Worm (Caenorhabditis elegans) whole organism, early embryonic: ENCODE results near the gene fbxb-21.
"Not testable (repeated sequence)": the region's sequence is repeated elsewhere in the genome, so short reads cannot be mapped to it uniquely, and the experiment has no call there.

Source experiments
- B0310.2 ChIP-seq: sonication (generic microtip); optimal IDR thresholded peaks from 2 replicates; lab custom pipeline; 2016; ENCODE audit warnings: mild to moderate bottlenecking, missing genetic modification characterization, missing compliant biosample characterization
- F13C5.2 ChIP-seq: sonication (generic microtip); optimal IDR thresholded peaks from 2 replicates; lab custom pipeline; 2017; ENCODE audit warnings: mild to moderate bottlenecking, missing genetic modification characterization, inconsistent platforms, missing compliant biosample characterization
- aly-1 ChIP-seq: sonication (generic microtip); optimal IDR thresholded peaks from 2 replicates; lab custom pipeline; 2016; ENCODE audit warnings: missing genetic modification characterization, missing compliant biosample characterization
- ama-1 ChIP-seq: fragments of 150-350 bp; optimal IDR thresholded peaks from 2 replicates; lab custom pipeline; 2014
- ceh-13 ChIP-seq: fragments of 200-800 bp; sonication (Bioruptor generic); optimal IDR thresholded peaks from 2 replicates; lab custom pipeline; 2018; ENCODE audit warnings: mild to moderate bottlenecking, missing genetic modification characterization, missing compliant biosample characterization
- ceh-36 ChIP-seq: sonication (generic microtip); optimal IDR thresholded peaks from 2 replicates; lab custom pipeline; 2016; ENCODE audit warnings: missing genetic modification characterization, inconsistent platforms, missing compliant biosample characterization
- ets-7 ChIP-seq: sonication (generic microtip); optimal IDR thresholded peaks from 2 replicates; lab custom pipeline; 2016; ENCODE audit warnings: missing genotype, missing genetic modification characterization, missing compliant biosample characterization
- flt-1 ChIP-seq: fragments of 200-800 bp; sonication (Bioruptor generic); IDR thresholded peaks from 2 replicates; pipeline ENCODE4 v1.3.6; 2022; ENCODE audit warnings: missing genetic modification characterization, missing compliant biosample characterization
- hmbx-1 ChIP-seq: sonication (generic microtip); optimal IDR thresholded peaks from 2 replicates; lab custom pipeline; 2016; ENCODE audit warnings: mild to moderate bottlenecking, missing genetic modification characterization, missing compliant biosample characterization
- hmg-4 ChIP-seq: fragments of 200-800 bp; sonication (Bioruptor generic); optimal IDR thresholded peaks from 2 replicates; lab custom pipeline; 2018; ENCODE audit warnings: mild to moderate bottlenecking, missing genetic modification characterization, missing compliant biosample characterization
- hnd-1 ChIP-seq: sonication (generic microtip); optimal IDR thresholded peaks from 2 replicates; lab custom pipeline; 2016; ENCODE audit warnings: missing genetic modification characterization, missing compliant biosample characterization
- pes-1 ChIP-seq: fragments of 200-800 bp; sonication (Bioruptor generic); IDR thresholded peaks from 2 replicates; pipeline ENCODE4 v1.3.6; 2022; ENCODE audit warnings: missing genetic modification reagents, missing genetic modification characterization, missing compliant biosample characterization
- scrt-1 ChIP-seq: fragments of 200-800 bp; sonication (Bioruptor generic); IDR thresholded peaks from 2 replicates; pipeline ENCODE4 v1.3.6; 2022; ENCODE audit warnings: missing genetic modification characterization, missing compliant biosample characterization
- sea-1 ChIP-seq: fragments of 200-800 bp; sonication (Bioruptor generic); conservative IDR thresholded peaks from 2 replicates; pipeline ENCODE4 v1.3.6; 2022; ENCODE audit warnings: missing genetic modification characterization, missing compliant biosample characterization
- tbx-11 ChIP-seq: fragments of 200-800 bp; sonication (Bioruptor generic); IDR thresholded peaks from 2 replicates; pipeline ENCODE4 v1.3.6; 2022; ENCODE audit warnings: missing genetic modification characterization, missing compliant biosample characterization
- tbx-37 ChIP-seq: fragments of 200-800 bp; sonication (Bioruptor generic); conservative IDR thresholded peaks from 2 replicates; pipeline ENCODE4 v1.3.6; 2022; ENCODE audit warnings: missing genetic modification reagents, missing genetic modification characterization, missing compliant biosample characterization
- tra-4 ChIP-seq: sonication (generic microtip); optimal IDR thresholded peaks from 2 replicates; lab custom pipeline; 2017; ENCODE audit warnings: missing genetic modification characterization, missing compliant biosample characterization

Gene fbxb-21

DNA sequence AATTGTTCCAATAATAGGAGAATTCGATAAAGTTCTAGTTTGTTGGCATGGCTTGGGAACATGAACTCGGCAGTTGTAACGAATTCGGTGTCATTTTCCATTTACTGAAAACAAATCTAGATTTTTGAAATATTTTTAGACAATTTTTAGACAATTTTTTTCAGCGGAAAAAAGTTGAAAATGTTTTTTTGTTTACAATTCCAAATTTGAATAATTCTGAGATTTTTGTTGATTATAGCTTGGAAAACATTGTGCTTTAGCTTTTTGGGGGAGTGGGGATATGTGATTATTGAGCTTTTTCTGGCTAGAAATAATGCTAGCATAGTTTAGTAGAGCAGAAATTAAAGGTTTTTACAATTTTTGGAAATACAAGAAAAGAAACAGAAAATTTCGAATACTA is 20.2 kb upstream of the fbxb-21 start, which contains the start of gene srw-97:
srw-97 (minus strand) TSS at position 101 of the 400 bp plus-strand sequence.
- TF ChIP-seq aly-1 (tag; lab: Kevin White, UChicago), result no peak
- no peak for TF ChIP-seq flt-1 (GFP tag; lab: Robert Waterston, UW)
- TF ChIP-seq tbx-11 (GFP tag; lab: Robert Waterston, UW), result no peak
- TF ChIP-seq sea-1 (GFP tag; lab: Robert Waterston, UW), result no peak
- TF ChIP-seq hnd-1 (tag; lab: Kevin White, UChicago), result no peak
- TF ChIP-seq ets-7 (tag; lab: Kevin White, UChicago), result no peak
- TF ChIP-seq ceh-36 (tag; lab: Kevin White, UChicago), result no peak
- TF ChIP-seq F13C5.2 (tag; lab: Kevin White, UChicago), result no peak
- no peak for TF ChIP-seq scrt-1 (GFP tag; lab: Robert Waterston, UW)
- TF ChIP-seq ama-1 (lab: Kevin White, UChicago), result no peak
- no peak for TF ChIP-seq tra-4 (tag; lab: Kevin White, UChicago)
- TF ChIP-seq hmg-4 (GFP tag; lab: Kevin White, UChicago), result no peak
- TF ChIP-seq ceh-13, result no peak
- TF ChIP-seq pes-1, result no peak
- TF ChIP-seq tbx-37 (GFP tag; lab: Robert Waterston, UW), result no peak
- no peak for TF ChIP-seq hmbx-1
- TF ChIP-seq B0310.2, result no peak

DNA sequence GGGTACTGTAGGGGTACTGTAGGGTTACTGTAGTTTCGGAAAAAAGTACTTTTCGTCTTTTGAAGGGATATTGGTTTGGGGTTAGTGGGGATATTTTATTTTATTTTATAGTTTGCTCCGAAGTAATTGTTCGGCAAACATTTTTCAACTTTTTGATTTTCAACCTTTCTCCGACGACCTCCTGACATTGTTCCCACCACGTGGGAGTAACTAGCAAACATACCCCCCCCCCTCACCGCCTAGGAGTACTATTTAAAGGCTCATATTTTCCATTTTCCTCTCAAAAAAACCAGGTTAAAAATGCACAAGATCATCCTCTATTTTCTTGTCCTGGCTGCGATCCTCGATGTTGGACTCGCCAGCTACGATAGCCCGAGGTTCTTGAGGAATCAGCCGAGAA is 17.4 kb upstream of the fbxb-21 start, which contains the start of gene srlf-29:
srlf-29 (plus strand) TSS at position 301 of the 400 bp plus-strand sequence.
- TF ChIP-seq aly-1 (tag; lab: Kevin White, UChicago) (no peak), flt-1 (GFP tag; lab: Robert Waterston, UW) (no peak), tra-4 (tag; lab: Kevin White, UChicago) (no peak), ets-7 (tag; lab: Kevin White, UChicago) (no peak), hnd-1 (tag; lab: Kevin White, UChicago) (no peak), tbx-11 (GFP tag; lab: Robert Waterston, UW) (no peak), hmg-4 (GFP tag; lab: Kevin White, UChicago) (no peak), pes-1 (no peak), hmbx-1 (no peak), ceh-36 (tag; lab: Kevin White, UChicago) (no peak)

DNA sequence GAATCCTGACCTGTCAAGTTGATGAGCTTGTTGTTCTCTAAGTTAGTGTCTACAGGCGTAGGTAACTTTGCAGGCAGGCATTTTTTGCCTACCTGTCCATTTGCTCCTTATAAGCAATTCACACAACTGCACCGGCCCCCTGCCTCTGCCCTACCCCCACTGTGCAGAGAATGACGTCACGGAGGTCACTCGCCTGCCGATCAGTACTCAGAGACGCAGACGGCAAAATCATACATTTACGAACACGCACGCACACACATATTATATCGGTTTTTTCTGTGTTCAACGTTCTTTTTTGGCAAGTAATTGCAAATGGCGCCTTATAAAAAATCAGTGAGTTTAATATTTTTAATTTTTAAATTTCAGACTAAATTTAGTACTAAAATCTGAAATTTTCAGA is 14.8 kb upstream of the fbxb-21 start, which contains the start of gene duxl-1:
duxl-1 (plus strand) TSS at position 184 of the 400 bp plus-strand sequence.
- TF ChIP-seq hmg-4 (GFP tag; lab: Kevin White, UChicago), result peak; percentile 16
- no peak for TF ChIP-seq ceh-13

DNA sequence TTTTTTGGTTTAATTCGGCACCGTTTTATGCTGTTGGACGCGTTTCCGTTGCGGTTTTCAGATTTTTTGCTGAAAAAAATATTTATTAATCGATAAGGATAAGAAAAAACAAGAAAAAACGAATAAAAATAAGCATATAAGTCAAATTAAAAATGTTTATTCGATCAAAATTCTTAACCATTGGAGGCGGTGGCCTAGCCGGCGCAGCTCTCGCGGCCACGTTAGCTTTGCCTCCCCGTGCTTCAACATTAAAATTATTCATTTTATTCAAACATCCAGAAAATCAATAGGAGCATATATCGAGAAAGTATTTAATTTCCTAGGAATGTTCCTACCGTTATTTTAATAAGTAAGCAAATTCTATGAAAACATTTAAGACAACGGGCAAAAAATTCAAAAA is 14.2 kb upstream of the fbxb-21 start, which contains the start of gene ZC204.14:
ZC204.14 (minus strand) TSS at position 69 of the 400 bp plus-strand sequence.
- TF ChIP-seq F13C5.2 (tag; lab: Kevin White, UChicago), result no peak
- TF ChIP-seq tbx-11 (GFP tag; lab: Robert Waterston, UW), result no peak
- TF ChIP-seq hmbx-1, result no peak
- TF ChIP-seq flt-1 (GFP tag; lab: Robert Waterston, UW), result no peak
- TF ChIP-seq ceh-13, result no peak
- no peak for TF ChIP-seq tbx-37 (GFP tag; lab: Robert Waterston, UW)
- no peak for TF ChIP-seq ets-7 (tag; lab: Kevin White, UChicago)
- no peak for TF ChIP-seq aly-1 (tag; lab: Kevin White, UChicago)
- TF ChIP-seq hnd-1 (tag; lab: Kevin White, UChicago), result no peak
- TF ChIP-seq tra-4 (tag; lab: Kevin White, UChicago), result no peak
- no peak for TF ChIP-seq ceh-36 (tag; lab: Kevin White, UChicago)
- TF ChIP-seq pes-1, result no peak
- no peak for TF ChIP-seq ama-1 (lab: Kevin White, UChicago)

DNA sequence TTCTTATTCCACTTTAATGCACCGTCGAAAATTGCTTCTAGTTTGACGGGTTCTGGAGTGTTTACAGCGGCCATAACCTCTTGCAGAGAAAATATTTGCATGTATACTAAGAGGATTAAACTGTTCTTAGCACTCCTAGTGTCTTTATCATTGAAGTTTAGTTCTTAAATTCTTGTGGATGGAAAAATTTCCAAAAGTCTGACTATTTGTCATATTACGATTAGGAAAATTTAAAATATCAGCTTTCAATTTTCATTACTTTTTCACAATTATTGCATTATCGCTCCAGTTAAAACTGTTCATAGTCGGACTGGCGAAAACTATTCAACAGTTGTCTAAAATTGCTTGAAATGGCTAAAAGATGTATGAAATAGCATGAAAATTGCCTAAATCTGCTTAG is 12.2 kb upstream of the fbxb-21 start, which contains the start of gene ZC204.13:
ZC204.13 (minus strand) TSS at position 101 of the 400 bp plus-strand sequence.
- not testable (repeated sequence) for TF ChIP-seq aly-1 (tag; lab: Kevin White, UChicago); ets-7 (tag; lab: Kevin White, UChicago); flt-1 (GFP tag; lab: Robert Waterston, UW)

DNA sequence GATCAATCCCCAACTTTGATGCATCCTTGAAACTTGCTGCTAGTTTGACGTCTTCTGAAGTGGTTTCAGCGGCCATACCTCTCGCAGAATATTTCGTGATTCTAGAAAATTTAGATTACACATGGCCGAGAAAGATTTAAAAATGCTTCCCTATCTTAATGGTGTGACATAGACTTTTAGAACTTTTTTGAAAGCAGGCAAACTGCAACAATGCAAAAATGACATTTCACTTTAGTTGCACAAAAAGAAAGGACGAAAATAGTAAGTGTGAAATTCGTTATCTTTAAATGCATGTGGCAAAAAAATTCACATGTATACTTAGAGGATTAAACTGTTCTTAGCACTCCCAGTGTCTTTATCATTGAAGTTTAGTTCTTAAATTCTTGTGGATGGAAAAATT is 8.5 kb upstream of the fbxb-21 start, which contains the start of gene ZC204.12:
ZC204.12 (minus strand) TSS at position 101 of the 400 bp plus-strand sequence.
- TF ChIP-seq tbx-37 (GFP tag; lab: Robert Waterston, UW) (no peak), ets-7 (tag; lab: Kevin White, UChicago) (no peak), aly-1 (tag; lab: Kevin White, UChicago) (no peak), flt-1 (GFP tag; lab: Robert Waterston, UW) (no peak), tra-4 (tag; lab: Kevin White, UChicago) (no peak), sea-1 (GFP tag; lab: Robert Waterston, UW) (no peak), ceh-36 (tag; lab: Kevin White, UChicago) (no peak), pes-1 (no peak), B0310.2 (no peak), hnd-1 (tag; lab: Kevin White, UChicago) (no peak), ama-1 (lab: Kevin White, UChicago) (no peak), hmbx-1 (no peak), tbx-11 (GFP tag; lab: Robert Waterston, UW) (no peak), hmg-4 (GFP tag; lab: Kevin White, UChicago) (no peak), scrt-1 (GFP tag; lab: Robert Waterston, UW) (no peak), ceh-13 (no peak), F13C5.2 (tag; lab: Kevin White, UChicago) (no peak)

DNA sequence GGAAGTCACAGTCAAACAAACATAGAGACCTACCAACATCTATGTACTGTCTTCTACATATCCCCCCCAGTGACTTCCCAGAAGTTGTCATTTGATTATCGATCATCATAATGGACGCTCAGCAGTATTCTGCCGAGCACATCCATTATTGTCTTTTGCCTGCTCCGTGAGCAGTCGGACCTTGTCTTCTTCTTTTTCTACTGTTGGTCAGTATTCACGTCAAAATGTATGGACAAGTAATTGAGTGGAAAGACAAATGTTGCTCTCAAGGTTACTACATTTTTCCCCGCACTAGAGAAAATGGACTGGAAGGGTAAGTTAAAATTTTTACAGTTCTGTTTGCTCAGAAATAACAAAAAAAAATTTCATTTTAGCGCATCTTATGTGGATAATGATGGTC is 6.2 kb upstream of the fbxb-21 start, which contains the start of gene btb-12:
btb-12 (plus strand) TSS at position 301 of the 400 bp plus-strand sequence.
- TF ChIP-seq hnd-1 (tag; lab: Kevin White, UChicago), result no peak

DNA sequence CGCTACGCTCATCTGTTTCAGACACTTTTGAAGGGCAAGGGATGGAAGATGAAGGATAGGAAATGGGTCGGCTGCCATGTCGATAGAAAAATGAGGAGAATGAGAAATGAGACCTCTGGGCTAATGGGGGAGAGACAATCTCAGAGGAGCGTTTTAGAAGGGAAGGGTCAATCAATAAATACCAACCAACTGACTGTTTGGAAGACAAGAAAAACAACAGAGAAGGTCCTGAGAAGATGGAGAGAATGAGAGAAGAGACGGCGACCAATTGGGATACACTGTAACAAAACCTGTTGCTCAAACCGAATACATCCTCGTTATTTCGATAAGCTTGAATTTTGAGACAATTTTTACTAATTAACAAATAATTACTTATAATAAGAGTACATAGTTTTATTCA is 4.7 kb upstream of the fbxb-21 start, which contains the start of gene fbxb-15:
fbxb-15 (minus strand) TSS at position 101 of the 400 bp plus-strand sequence.
- no peak for TF ChIP-seq ceh-36 (tag; lab: Kevin White, UChicago)
- TF ChIP-seq aly-1 (tag; lab: Kevin White, UChicago), result no peak
